Fruit fly (Drosophila melanogaster) whole organism, prepupa: ENCODE results near the gene CG16789.

Experiments used
- Blimp-1 ChIP-seq: fragments of 200-800 bp; sonication (Bioruptor generic); optimal IDR thresholded peaks from 3 replicates; lab custom pipeline; 2017; ENCODE audit warnings: missing biosample characterization, missing genetic modification characterization, mild to moderate bottlenecking, moderate library complexity, missing genetic modification reagents
- CG10631 ChIP-seq: fragments of 200-800 bp; sonication (Bioruptor generic); optimal IDR thresholded peaks from 2 replicates; lab custom pipeline; 2016; ENCODE audit warnings: missing biosample characterization, missing genetic modification characterization
- CG11294 ChIP-seq: fragments of 200-800 bp; sonication (Bioruptor generic); IDR thresholded peaks from 2 replicates; pipeline ENCODE4 v1.3.6; 2022; ENCODE audit warnings: missing biosample characterization, missing genetic modification characterization
- CG11902 ChIP-seq: fragments of 200-800 bp; sonication (Bioruptor generic); optimal IDR thresholded peaks from 3 replicates; lab custom pipeline; 2016; ENCODE audit warnings: missing biosample characterization, missing genetic modification characterization
- CG1621 ChIP-seq: fragments of 200-800 bp; sonication (Bioruptor generic); optimal IDR thresholded peaks from 3 replicates; lab custom pipeline; 2018; ENCODE audit warnings: missing biosample characterization, mild to moderate bottlenecking, missing genetic modification characterization
- CG16779 ChIP-seq: fragments of 200-800 bp; sonication (Bioruptor generic); optimal IDR thresholded peaks from 3 replicates; lab custom pipeline; 2017; ENCODE audit warnings: missing biosample characterization, mild to moderate bottlenecking, missing genetic modification characterization
- CG3032 ChIP-seq: fragments of 200-800 bp; optimal IDR thresholded peaks from 2 replicates; lab custom pipeline; 2019; ENCODE audit warnings: missing biosample characterization, mild to moderate bottlenecking, missing genetic modification characterization, moderate library complexity
- CG32006 ChIP-seq: fragments of 200-800 bp; sonication (Bioruptor generic); optimal IDR thresholded peaks from 3 replicates; lab custom pipeline; 2017; ENCODE audit warnings: missing biosample characterization, mild to moderate bottlenecking, missing genetic modification characterization
- CG3919 ChIP-seq: fragments of 200-800 bp; sonication (Bioruptor generic); optimal IDR thresholded peaks from 3 replicates; lab custom pipeline; 2016; ENCODE audit warnings: missing biosample characterization, missing genetic modification characterization
- CG4318 ChIP-seq: fragments of 200-800 bp; sonication (Bioruptor generic); optimal IDR thresholded peaks from 3 replicates; lab custom pipeline; 2017; ENCODE audit warnings: missing biosample characterization, mild to moderate bottlenecking, missing genetic modification characterization
- CG6163 ChIP-seq: fragments of 200-800 bp; sonication (Bioruptor generic); IDR thresholded peaks from 3 replicates; pipeline ENCODE4 v1.3.6; 2022; ENCODE audit warnings: missing biosample characterization, missing genetic modification characterization
- CG6276 ChIP-seq: fragments of 200-800 bp; sonication (Bioruptor generic); optimal IDR thresholded peaks from 2 replicates; lab custom pipeline; 2017; ENCODE audit warnings: missing biosample characterization, mild to moderate bottlenecking, missing genetic modification characterization
- CG6792 ChIP-seq: fragments of 200-800 bp; sonication (Bioruptor generic); optimal IDR thresholded peaks from 3 replicates; lab custom pipeline; 2016; ENCODE audit warnings: missing biosample characterization, missing genetic modification characterization
- CG6808 ChIP-seq: fragments of 200-800 bp; sonication (Bioruptor generic); optimal IDR thresholded peaks from 3 replicates; lab custom pipeline; 2017; ENCODE audit warnings: missing biosample characterization, missing genetic modification characterization, mild to moderate bottlenecking, moderate library complexity, missing genetic modification reagents
- CG8119 ChIP-seq: fragments of 200-800 bp; sonication (Bioruptor generic); IDR thresholded peaks from 3 replicates; pipeline ENCODE4 v1.3.6; 2022; ENCODE audit warnings: missing biosample characterization, missing genetic modification characterization
- CG8319 ChIP-seq: fragments of 200-800 bp; sonication (Bioruptor generic); optimal IDR thresholded peaks from 3 replicates; lab custom pipeline; 2016; ENCODE audit warnings: missing biosample characterization, missing genetic modification characterization
- CG8632 ChIP-seq: fragments of 200-800 bp; sonication (Bioruptor generic); optimal IDR thresholded peaks from 3 replicates; lab custom pipeline; 2016; ENCODE audit warnings: missing biosample characterization, missing genetic modification characterization
- CG9139 ChIP-seq: fragments of 200-800 bp; sonication (Bioruptor generic); optimal IDR thresholded peaks from 3 replicates; lab custom pipeline; 2017; ENCODE audit warnings: missing biosample characterization, mild to moderate bottlenecking, missing genetic modification characterization
- Eip75B ChIP-seq: fragments of 200-800 bp; sonication (Bioruptor generic); optimal IDR thresholded peaks from 3 replicates; lab custom pipeline; 2016; ENCODE audit warnings: missing biosample characterization, missing genetic modification characterization
- Eip78C ChIP-seq: fragments of 200-800 bp; sonication (Bioruptor generic); peaks from one replicate; lab custom pipeline; 2016; ENCODE audit warnings: missing biosample characterization, missing genetic modification characterization
- Eip93F ChIP-seq: fragments of 200-800 bp; sonication (Bioruptor generic); optimal IDR thresholded peaks from 2 replicates; lab custom pipeline; 2016; ENCODE audit warnings: missing biosample characterization, mild to moderate bottlenecking, missing genetic modification characterization
- Ets96B ChIP-seq: fragments of 200-800 bp; optimal IDR thresholded peaks from 2 replicates; lab custom pipeline; 2019; ENCODE audit warnings: missing biosample characterization, mild to moderate bottlenecking, missing genetic modification characterization, moderate library complexity
- Hr38 ChIP-seq: sonication (Bioruptor generic); optimal IDR thresholded peaks from 2 replicates; lab custom pipeline; 2016; ENCODE audit warnings: missing biosample characterization, missing genetic modification characterization
- Hr39 ChIP-seq: fragments of 200-800 bp; sonication (Bioruptor generic); optimal IDR thresholded peaks from 2 replicates; lab custom pipeline; 2016; ENCODE audit warnings: missing biosample characterization, missing genetic modification characterization
- Hr4 ChIP-seq: fragments of 200-800 bp; sonication (Bioruptor generic); optimal IDR thresholded peaks from 3 replicates; lab custom pipeline; 2016; ENCODE audit warnings: missing biosample characterization, missing genetic modification characterization
- Lpt ChIP-seq: fragments of 200-800 bp; sonication (Bioruptor generic); optimal IDR thresholded peaks from 3 replicates; lab custom pipeline; 2016; ENCODE audit warnings: missing biosample characterization, missing genetic modification characterization
- Met ChIP-seq: fragments of 200-800 bp; sonication (Bioruptor generic); optimal IDR thresholded peaks from 3 replicates; lab custom pipeline; 2016; ENCODE audit warnings: missing biosample characterization, missing genetic modification characterization
- Sox102F ChIP-seq: fragments of 200-800 bp; sonication (Bioruptor generic); optimal IDR thresholded peaks from 2 replicates; lab custom pipeline; 2016; ENCODE audit warnings: missing biosample characterization, mild to moderate bottlenecking, missing genetic modification characterization
- Sox14 ChIP-seq: fragments of 200-800 bp; sonication (Bioruptor generic); optimal IDR thresholded peaks from 3 replicates; lab custom pipeline; 2016; ENCODE audit warnings: missing biosample characterization, missing genetic modification characterization
- Sox15 ChIP-seq: fragments of 200-800 bp; sonication (Bioruptor generic); optimal IDR thresholded peaks from 3 replicates; lab custom pipeline; 2016; ENCODE audit warnings: missing biosample characterization, missing genetic modification characterization
- achi ChIP-seq: fragments of 200-800 bp; sonication (Bioruptor generic); optimal IDR thresholded peaks from 3 replicates; lab custom pipeline; 2016; ENCODE audit warnings: missing biosample characterization, missing genetic modification characterization
- acj6 ChIP-seq: fragments of 200-800 bp; sonication (Bioruptor generic); optimal IDR thresholded peaks from 3 replicates; lab custom pipeline; 2016; ENCODE audit warnings: missing biosample characterization, missing genetic modification characterization
- dac ChIP-seq: fragments of 200-800 bp; sonication (Bioruptor generic); optimal IDR thresholded peaks from 2 replicates; lab custom pipeline; 2017; ENCODE audit warnings: missing biosample characterization, mild to moderate bottlenecking, missing genetic modification characterization
- dsx ChIP-seq: fragments of 200-800 bp; optimal IDR thresholded peaks from 3 replicates; lab custom pipeline; 2019; ENCODE audit warnings: missing biosample characterization, mild to moderate bottlenecking, missing genetic modification characterization, moderate library complexity; ENCODE audit not compliant: poor library complexity, severe bottlenecking
- eg ChIP-seq: fragments of 200-800 bp; sonication (Bioruptor generic); IDR thresholded peaks from 3 replicates; pipeline ENCODE4 v1.3.6; 2022; ENCODE audit warnings: missing biosample characterization, missing genetic modification characterization
- fd59A ChIP-seq: fragments of 200-800 bp; sonication (Bioruptor generic); optimal IDR thresholded peaks from 2 replicates; lab custom pipeline; 2017; ENCODE audit warnings: missing biosample characterization, mild to moderate bottlenecking, missing genetic modification characterization, missing genetic modification reagents
- fd85E ChIP-seq: fragments of 200-800 bp; sonication (Bioruptor generic); optimal IDR thresholded peaks from 3 replicates; lab custom pipeline; 2016; ENCODE audit warnings: missing biosample characterization, missing genetic modification characterization
- fkh ChIP-seq: fragments of 200-800 bp; sonication (Bioruptor generic); optimal IDR thresholded peaks from 3 replicates; lab custom pipeline; 2017; ENCODE audit warnings: missing biosample characterization, mild to moderate bottlenecking, missing genetic modification characterization, moderate library complexity
- lz ChIP-seq: fragments of 200-800 bp; sonication (Bioruptor generic); optimal IDR thresholded peaks from 3 replicates; lab custom pipeline; 2016; ENCODE audit warnings: missing biosample characterization, missing genetic modification characterization
- net ChIP-seq: fragments of 200-800 bp; sonication (Bioruptor generic); optimal IDR thresholded peaks from 3 replicates; lab custom pipeline; 2016; ENCODE audit warnings: missing biosample characterization, missing genetic modification characterization
- salr ChIP-seq, 2 experiments: fragments of 200-800 bp; sonication (Bioruptor generic); optimal IDR thresholded peaks; 3 replicates each; lab custom pipeline; 2016 to 2018; ENCODE audit warnings: missing biosample characterization in 2 of 2, missing genetic modification characterization in 2 of 2, mild to moderate bottlenecking in 1 of 2
- spab ChIP-seq: fragments of 200-800 bp; sonication (Bioruptor generic); optimal IDR thresholded peaks from 2 replicates; lab custom pipeline; 2017; ENCODE audit warnings: missing biosample characterization, mild to moderate bottlenecking, missing genetic modification characterization, missing genetic modification reagents
- ss ChIP-seq, 2 experiments: fragments of 200-800 bp; sonication (Bioruptor generic); optimal IDR thresholded peaks; 2 replicates in 1 of 2; 3 replicates in 1 of 2; lab custom pipeline; 2017 to 2018; ENCODE audit warnings: mild to moderate bottlenecking in 2 of 2, missing biosample characterization in 2 of 2, missing genetic modification characterization in 2 of 2, moderate library complexity in 1 of 2
- svp ChIP-seq: fragments of 200-800 bp; sonication (Bioruptor generic); peaks from one replicate; lab custom pipeline; 2016; ENCODE audit warnings: missing biosample characterization, missing genetic modification characterization
- topi ChIP-seq: fragments of 200-800 bp; sonication (Bioruptor generic); optimal IDR thresholded peaks from 3 replicates; lab custom pipeline; 2016; ENCODE audit warnings: missing biosample characterization, missing genetic modification characterization
- vri ChIP-seq: fragments of 200-800 bp; sonication (Bioruptor generic); optimal IDR thresholded peaks from 3 replicates; lab custom pipeline; 2016; ENCODE audit warnings: missing biosample characterization, mild to moderate bottlenecking, missing genetic modification characterization

CG16789 gene

dm6 chr3R:9533181-9534124 is 32.5 kb upstream of the CG16789 start (continued):
- TF ChIP-seq Hr39 (peak; percentile 96), CG6163 (GFP tag; lab: Robert Waterston, UW) (peak; percentile 80), Hr4 (GFP tag; lab: Kevin White, UChicago) (peak; percentile 98), Eip75B (GFP tag; lab: Kevin White, UChicago) (peak; percentile 99), Blimp-1 (GFP tag; lab: Kevin White, UChicago) (peak; percentile 92), spab (GFP tag; lab: Kevin White, UChicago) (peak; percentile 98), vri (GFP tag; lab: Kevin White, UChicago) (peak; percentile 84), CG1621 (peak; percentile 91), topi (GFP tag; lab: Kevin White, UChicago) (peak; percentile 98), fd59A (GFP tag; lab: Kevin White, UChicago) (peak; percentile 98)
- TF ChIP-seq, all 60 proteins: peak for 59

dm6 chr3R:9534125-9534496 is 31.9 kb upstream of the CG16789 start:
- TF ChIP-seq Hr38: peak; percentile 18
- peak; percentile 21 for TF ChIP-seq fkh (GFP tag; lab: Kevin White, UChicago)
- peak; percentile 81 for TF ChIP-seq Sox15
- TF ChIP-seq salr (GFP tag; optimal IDR thresholded peaks at IDR 0.05; lab: Kevin White, UChicago): peak; percentile 69 to 92
- TF ChIP-seq net (GFP tag; lab: Kevin White, UChicago): peak; percentile 91
- TF ChIP-seq dac (GFP tag; lab: Kevin White, UChicago): peak; percentile 74
- TF ChIP-seq Blimp-1 (GFP tag; lab: Kevin White, UChicago): peak; percentile 61
- peak; percentile 80 for TF ChIP-seq dsx (GFP tag; lab: Kevin White, UChicago)
- peak; percentile 78; the same call in 1 of the 2 replicates for TF ChIP-seq CG11294 (GFP tag; lab: Robert Waterston, UW)
- TF ChIP-seq CG32006 (GFP tag; lab: Kevin White, UChicago): peak; percentile 95
- TF ChIP-seq CG8632 (GFP tag; lab: Kevin White, UChicago): peak; percentile 91
- TF ChIP-seq topi (GFP tag; lab: Kevin White, UChicago): peak; percentile 90
- TF ChIP-seq Eip78C (GFP tag; lab: Kevin White, UChicago): peak; percentile 97
- TF ChIP-seq CG3032 (tag; lab: Kevin White, UChicago): peak; percentile 87
- peak; percentile 90 for TF ChIP-seq Sox102F
- TF ChIP-seq Ets96B: peak; percentile 84
- peak; percentile 83 for TF ChIP-seq CG11902 (GFP tag; lab: Kevin White, UChicago)
- TF ChIP-seq CG4318: peak; percentile 85
- peak; percentile 92 for TF ChIP-seq achi (GFP tag; lab: Kevin White, UChicago)
- peak; percentile 92 for TF ChIP-seq Met (GFP tag; lab: Kevin White, UChicago)
- peak; percentile 79 for TF ChIP-seq CG1621
- no peak for TF ChIP-seq Eip93F
- no peak for TF ChIP-seq vri (GFP tag; lab: Kevin White, UChicago)
- TF ChIP-seq acj6 (GFP tag; lab: Kevin White, UChicago): peak; percentile 92
- TF ChIP-seq svp (GFP tag; lab: Kevin White, UChicago): peak; percentile 90
- peak; percentile 86 for TF ChIP-seq CG6792
- no peak for TF ChIP-seq CG9139
- peak; percentile 87 for TF ChIP-seq Eip75B (GFP tag; lab: Kevin White, UChicago)
- no peak for TF ChIP-seq CG6808 (GFP tag; lab: Kevin White, UChicago)
- peak; percentile 94 for TF ChIP-seq eg (GFP tag; lab: Robert Waterston, UW)
- TF ChIP-seq fd85E (GFP tag; lab: Kevin White, UChicago): peak; percentile 67
- TF ChIP-seq ss (GFP tag; optimal IDR thresholded peaks at IDR 0.05; lab: Kevin White, UChicago): peak in 1 of 2 experiments; percentile 57
- TF ChIP-seq fd59A (GFP tag; lab: Kevin White, UChicago): peak; percentile 82
- no peak for TF ChIP-seq CG16779 (tag; lab: Kevin White, UChicago)
- peak; percentile 92 for TF ChIP-seq CG3919 (GFP tag; lab: Kevin White, UChicago)
- TF ChIP-seq Hr39: peak; percentile 91
- TF ChIP-seq CG8319 (GFP tag; lab: Kevin White, UChicago): peak; percentile 83
- TF ChIP-seq CG6276: peak; percentile 86
- peak; percentile 93 for TF ChIP-seq CG8119 (GFP tag; lab: Robert Waterston, UW)
- peak; percentile 88 for TF ChIP-seq Lpt
- peak; percentile 93 for TF ChIP-seq Sox14 (GFP tag; lab: Kevin White, UChicago)
- peak; percentile 87 for TF ChIP-seq lz (GFP tag; lab: Kevin White, UChicago)
- peak; percentile 91 for TF ChIP-seq CG10631 (GFP tag; lab: Kevin White, UChicago)
